Fruit fly (Drosophila melanogaster) whole organism, embryonic: Measurements from ENCODE around the gene CG11839.

ENCODE experiments used
- Atf3 ChIP-seq: fragments of 200-800 bp; sonication (Bioruptor generic); optimal IDR thresholded peaks from 3 replicates; lab custom pipeline; 2016; ENCODE audit warnings: missing biosample characterization, missing genetic modification characterization
- Atf6 ChIP-seq: fragments of 200-800 bp; sonication (Bioruptor generic); IDR thresholded peaks from 2 replicates; pipeline ENCODE4 v1.3.6; 2022; ENCODE audit warnings: missing biosample characterization, missing genetic modification characterization
- B-H2 ChIP-seq: fragments of 200-800 bp; sonication (Bioruptor generic); optimal IDR thresholded peaks from 2 replicates; lab custom pipeline; 2018; ENCODE audit warnings: missing biosample characterization, mild to moderate bottlenecking, missing genetic modification characterization
- CG10565 ChIP-seq: fragments of 200-800 bp; sonication (Bioruptor generic); optimal IDR thresholded peaks from 3 replicates; lab custom pipeline; 2016; ENCODE audit warnings: missing biosample characterization, mild to moderate bottlenecking, missing genetic modification characterization
- CG11695 ChIP-seq: fragments of 200-800 bp; sonication (Bioruptor generic); IDR thresholded peaks from 3 replicates; pipeline ENCODE4 v1.3.6; 2022; ENCODE audit warnings: missing biosample characterization, missing genetic modification characterization
- CG12299 ChIP-seq: fragments of 200-800 bp; sonication (Bioruptor generic); optimal IDR thresholded peaks from 2 replicates; lab custom pipeline; 2018; ENCODE audit warnings: missing biosample characterization, mild to moderate bottlenecking, missing genetic modification characterization
- CG13287 ChIP-seq: fragments of 200-800 bp; sonication (Bioruptor generic); IDR thresholded peaks from 2 replicates; pipeline ENCODE4 v1.3.6; 2022; ENCODE audit warnings: missing biosample characterization, missing genetic modification characterization; ENCODE audit not compliant: partially characterized antibody
- CG13894 ChIP-seq: fragments of 200-800 bp; sonication (Bioruptor generic); optimal IDR thresholded peaks from 3 replicates; lab custom pipeline; 2018; ENCODE audit warnings: missing biosample characterization, mild to moderate bottlenecking, missing genetic modification characterization, moderate library complexity
- CG14860 ChIP-seq: fragments of 200-800 bp; sonication (Bioruptor generic); IDR thresholded peaks from 3 replicates; pipeline ENCODE4 v1.3.6; 2022; ENCODE audit warnings: missing biosample characterization, missing genetic modification characterization; ENCODE audit not compliant: partially characterized antibody
- CG1603 ChIP-seq: fragments of 200-800 bp; sonication (Bioruptor generic); optimal IDR thresholded peaks from 2 replicates; lab custom pipeline; 2019; ENCODE audit warnings: missing biosample characterization, mild to moderate bottlenecking, missing genetic modification characterization, moderate library complexity
- CG17612 ChIP-seq: fragments of 200-800 bp; sonication (Bioruptor generic); IDR thresholded peaks from 2 replicates; pipeline ENCODE4 v1.3.6; 2022; ENCODE audit warnings: missing biosample characterization, missing genetic modification characterization
- CG17829 ChIP-seq: fragments of 200-800 bp; optimal IDR thresholded peaks from 2 replicates; lab custom pipeline; 2019; ENCODE audit warnings: missing biosample characterization, mild to moderate bottlenecking, missing genetic modification characterization, moderate library complexity
- CG18011 ChIP-seq: fragments of 200-800 bp; sonication (Bioruptor generic); optimal IDR thresholded peaks from 2 replicates; lab custom pipeline; 2017; ENCODE audit warnings: missing biosample characterization, missing genetic modification characterization, mild to moderate bottlenecking, moderate library complexity, missing genotype
- CG31365 ChIP-seq: fragments of 200-800 bp; sonication (Bioruptor generic); optimal IDR thresholded peaks from 2 replicates; lab custom pipeline; 2018; ENCODE audit warnings: missing biosample characterization, mild to moderate bottlenecking, missing genetic modification characterization
- CG33557 ChIP-seq: fragments of 200-800 bp; sonication (Bioruptor generic); optimal IDR thresholded peaks from 2 replicates; lab custom pipeline; 2019; ENCODE audit warnings: missing biosample characterization, mild to moderate bottlenecking, missing genetic modification characterization, moderate library complexity
- CG4328 ChIP-seq: fragments of 200-800 bp; sonication (Bioruptor generic); optimal IDR thresholded peaks from 3 replicates; lab custom pipeline; 2017; ENCODE audit warnings: missing biosample characterization, missing genetic modification reagents, missing genetic modification characterization
- CG4730 ChIP-seq: fragments of 200-800 bp; sonication (Bioruptor generic); IDR thresholded peaks from 2 replicates; pipeline ENCODE4 v1.3.6; 2022; ENCODE audit warnings: missing biosample characterization, missing genetic modification characterization
- CG5245 ChIP-seq: fragments of 200-800 bp; sonication (Bioruptor generic); optimal IDR thresholded peaks from 3 replicates; lab custom pipeline; 2016; ENCODE audit warnings: missing biosample characterization, missing genetic modification characterization
- CG6683 ChIP-seq: fragments of 200-800 bp; sonication (Bioruptor generic); optimal IDR thresholded peaks from 2 replicates; lab custom pipeline; 2017; ENCODE audit warnings: missing biosample characterization, mild to moderate bottlenecking, missing genetic modification characterization, missing genetic modification reagents
- CG7745 ChIP-seq: fragments of 200-800 bp; sonication (Bioruptor generic); optimal IDR thresholded peaks from 2 replicates; lab custom pipeline; 2018; ENCODE audit warnings: missing biosample characterization, mild to moderate bottlenecking, missing genetic modification characterization, moderate library complexity
- CG8388 ChIP-seq: fragments of 200-800 bp; sonication (Bioruptor generic); optimal IDR thresholded peaks from 2 replicates; lab custom pipeline; 2019; ENCODE audit warnings: missing biosample characterization, mild to moderate bottlenecking, missing genetic modification characterization, moderate library complexity
- CG9817 ChIP-seq: fragments of 200-800 bp; sonication (Bioruptor generic); optimal IDR thresholded peaks from 2 replicates; lab custom pipeline; 2018; ENCODE audit warnings: missing biosample characterization, mild to moderate bottlenecking, missing genetic modification characterization, moderate library complexity
- CHES-1-like ChIP-seq: fragments of 200-800 bp; sonication (Bioruptor generic); optimal IDR thresholded peaks from 2 replicates; lab custom pipeline; 2016; ENCODE audit warnings: missing biosample characterization, missing genetic modification characterization
- Doc2 ChIP-seq: fragments of 200-800 bp; sonication (Bioruptor generic); IDR thresholded peaks from 2 replicates; pipeline ENCODE4 v1.3.6; 2022; ENCODE audit warnings: missing biosample characterization, missing genetic modification characterization
- Dp ChIP-seq: fragments of 200-800 bp; sonication (Bioruptor generic); optimal IDR thresholded peaks from 2 replicates; lab custom pipeline; 2018; ENCODE audit warnings: missing biosample characterization, mild to moderate bottlenecking, missing genetic modification characterization, moderate library complexity
- E2f2 ChIP-seq: fragments of 200-800 bp; sonication (Bioruptor generic); IDR thresholded peaks from 2 replicates; pipeline ENCODE4 v1.3.6; 2022; ENCODE audit warnings: missing biosample characterization, missing genetic modification characterization
- GATAe ChIP-seq: fragments of 200-800 bp; sonication (Bioruptor generic); conservative IDR thresholded peaks from 2 replicates; pipeline ENCODE4 v1.3.6; 2022; ENCODE audit warnings: missing biosample characterization, missing genetic modification characterization
- HmgZ ChIP-seq: fragments of 200-800 bp; sonication (Bioruptor generic); optimal IDR thresholded peaks from 2 replicates; lab custom pipeline; 2018; ENCODE audit warnings: missing biosample characterization, mild to moderate bottlenecking, missing genetic modification characterization
- Jarid2 ChIP-seq: fragments of 200-800 bp; sonication (Bioruptor generic); optimal IDR thresholded peaks from 3 replicates; lab custom pipeline; 2017; ENCODE audit warnings: mild to moderate bottlenecking, missing biosample characterization, missing genetic modification reagents, missing genetic modification characterization
- MBD-R2 ChIP-seq: fragments of 200-800 bp; sonication (Bioruptor generic); IDR thresholded peaks from 2 replicates; pipeline ENCODE4 v1.3.6; 2022; ENCODE audit warnings: missing biosample characterization, missing genetic modification characterization
- Med ChIP-seq: fragments of 200-800 bp; sonication (Bioruptor generic); peaks from one replicate; lab custom pipeline; 2016; ENCODE audit warnings: missing biosample characterization, missing genetic modification characterization, mild to moderate bottlenecking, inconsistent platforms, moderate library complexity
- Sry-β ChIP-seq: fragments of 200-800 bp; sonication (Bioruptor generic); optimal IDR thresholded peaks from 2 replicates; lab custom pipeline; 2018; ENCODE audit warnings: missing biosample characterization, mild to moderate bottlenecking, missing genetic modification characterization, moderate library complexity
- TFAM ChIP-seq: fragments of 200-800 bp; sonication (Bioruptor generic); optimal IDR thresholded peaks from 2 replicates; lab custom pipeline; 2017; ENCODE audit warnings: missing biosample characterization, missing genetic modification characterization, inconsistent platforms
- Xbp1 ChIP-seq: fragments of 200-800 bp; sonication (Bioruptor generic); optimal IDR thresholded peaks from 3 replicates; lab custom pipeline; 2016; ENCODE audit warnings: missing biosample characterization, mild to moderate bottlenecking, missing genetic modification characterization
- ara ChIP-seq: fragments of 200-800 bp; sonication (Bioruptor generic); IDR thresholded peaks from 2 replicates; pipeline ENCODE4 v1.3.6; 2022; ENCODE audit warnings: missing biosample characterization, missing genetic modification characterization
- ato ChIP-seq: fragments of 200-800 bp; sonication (Bioruptor generic); IDR thresholded peaks from 2 replicates; pipeline ENCODE4 v1.3.6; 2022; ENCODE audit warnings: missing biosample characterization, missing genetic modification characterization; ENCODE audit not compliant: partially characterized antibody
- bcd ChIP-seq: fragments of 200-800 bp; sonication (Bioruptor generic); optimal IDR thresholded peaks from 2 replicates; lab custom pipeline; 2017; ENCODE audit warnings: missing biosample characterization, mild to moderate bottlenecking, missing genetic modification characterization
- cg ChIP-seq: fragments of 200-800 bp; sonication (Bioruptor generic); optimal IDR thresholded peaks from 3 replicates; lab custom pipeline; 2019; ENCODE audit warnings: missing biosample characterization, mild to moderate bottlenecking, missing genetic modification characterization, moderate library complexity
- croc ChIP-seq: fragments of 200-800 bp; sonication (Bioruptor generic); conservative IDR thresholded peaks from 3 replicates; pipeline ENCODE4 v1.3.6; 2022; ENCODE audit warnings: missing biosample characterization, missing genetic modification characterization
- eve ChIP-seq, 2 experiments: fragments of >200 bp; optimal IDR thresholded peaks; 2 replicates each; lab custom pipeline; 2017; ENCODE audit warnings: missing biosample characterization in 2 of 2, missing genetic modification characterization in 2 of 2
- fru ChIP-seq: fragments of >200 bp; optimal IDR thresholded peaks from 2 replicates; lab custom pipeline; 2017
- her ChIP-seq: fragments of 200-800 bp; sonication (Bioruptor generic); optimal IDR thresholded peaks from 2 replicates; lab custom pipeline; 2016; ENCODE audit warnings: missing biosample characterization, missing genetic modification characterization
- hkb ChIP-seq, 2 experiments: fragments of 200-800 bp in 1 of 2; fragments of >200 bp in 1 of 2; sonication (Bioruptor generic) in 1 of 2; IDR thresholded peaks in 1 of 2; optimal IDR thresholded peaks in 1 of 2; 2 replicates each; pipeline versions ENCODE4 v1.3.6 to Lab custom; 2017 to 2022; ENCODE audit warnings: missing biosample characterization in 1 of 2, missing genetic modification characterization in 1 of 2
- kah ChIP-seq: fragments of 200-800 bp; sonication (Bioruptor generic); optimal IDR thresholded peaks from 2 replicates; lab custom pipeline; 2018; ENCODE audit warnings: missing biosample characterization, mild to moderate bottlenecking, missing genetic modification characterization
- p53 ChIP-seq: fragments of 200-800 bp; sonication (Bioruptor generic); optimal IDR thresholded peaks from 2 replicates; lab custom pipeline; 2016; ENCODE audit warnings: missing biosample characterization, missing genetic modification characterization
- slbo ChIP-seq: fragments of 200-800 bp; sonication (Bioruptor generic); IDR thresholded peaks from 2 replicates; pipeline ENCODE4 v1.3.6; 2022; ENCODE audit warnings: missing biosample characterization, missing genetic modification characterization
- stwl ChIP-seq: fragments of 200-800 bp; sonication (Bioruptor generic); optimal IDR thresholded peaks from 3 replicates; lab custom pipeline; 2018; ENCODE audit warnings: missing biosample characterization, mild to moderate bottlenecking, missing genetic modification characterization, moderate library complexity
- tgo ChIP-seq: fragments of 200-800 bp; sonication (Bioruptor generic); IDR thresholded peaks from 3 replicates; pipeline ENCODE4 v1.3.6; 2022; ENCODE audit warnings: missing biosample characterization, missing genetic modification characterization
- unpg ChIP-seq: fragments of 200-800 bp; sonication (Bioruptor generic); optimal IDR thresholded peaks from 3 replicates; lab custom pipeline; 2018; ENCODE audit warnings: missing biosample characterization, mild to moderate bottlenecking, missing genetic modification characterization, moderate library complexity
- vvl ChIP-seq: fragments of 200-800 bp; sonication (Bioruptor generic); IDR thresholded peaks from 2 replicates; pipeline ENCODE4 v1.3.6; 2022; ENCODE audit warnings: missing biosample characterization, missing genetic modification characterization
- wdn ChIP-seq: fragments of 200-800 bp; sonication (Bioruptor generic); IDR thresholded peaks from 2 replicates; pipeline ENCODE4 v1.3.6; 2022; ENCODE audit warnings: missing biosample characterization, missing genetic modification characterization

The CG11839 gene

DNA sequence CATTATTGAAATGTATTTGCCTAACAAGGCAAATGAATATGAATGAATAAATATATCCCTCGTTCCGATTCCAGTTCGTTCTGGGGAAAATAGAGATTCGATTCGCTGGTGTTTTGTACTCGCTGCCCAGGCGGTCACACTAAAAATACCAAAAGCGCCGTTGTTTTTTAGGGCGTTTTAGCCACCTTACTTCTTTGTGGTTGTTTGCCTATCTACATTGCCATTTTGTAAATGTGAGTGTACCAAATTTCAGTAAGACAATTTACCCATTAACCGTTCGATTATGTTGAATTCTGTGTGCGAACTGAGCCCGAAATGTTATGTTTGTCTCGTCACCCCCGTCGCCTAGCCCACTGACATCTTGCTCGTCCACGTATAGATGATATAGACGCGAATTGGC is 27.8 kb downstream of the CG11839 start, which contains the start of the genes CG33095 and CG33096 (continued):
- TF ChIP-seq Dp (GFP tag; lab: Kevin White, UChicago) (peak; percentile 27), CHES-1-like (GFP tag; lab: Kevin White, UChicago) (no peak), fru (lab: Kevin White, UChicago) (no peak), hkb (optimal IDR thresholded peaks at IDR 0.05; lab: Kevin White, UChicago) (peak; percentile 31), hkb (GFP tag; IDR thresholded peaks at IDR 0.05; lab: Robert Waterston, UW) (no peak), wdn (no peak), CG17829 (tag; lab: Kevin White, UChicago) (no peak), CG6683 (GFP tag; lab: Kevin White, UChicago) (no peak), CG13287 (GFP tag; lab: Robert Waterston, UW) (peak; percentile 28; the same call in 1 of the 2 replicates), slbo (GFP tag; lab: Robert Waterston, UW) (no peak), CG12299 (no peak), CG18011 (GFP tag; lab: Kevin White, UChicago) (no peak), CG31365 (tag; lab: Kevin White, UChicago) (no peak), CG4730 (no peak), B-H2 (GFP tag; lab: Kevin White, UChicago) (no peak), CG14860 (no peak), p53 (GFP tag; lab: Kevin White, UChicago) (no peak), GATAe (no peak), eve (GFP tag; optimal IDR thresholded peaks at IDR 0.05; lab: Kevin White, UChicago) (no peak), CG4328 (GFP tag; lab: Kevin White, UChicago) (no peak), Xbp1 (GFP tag; lab: Kevin White, UChicago) (no peak), CG10565 (GFP tag; lab: Kevin White, UChicago) (no peak), TFAM (GFP tag; lab: Kevin White, UChicago) (no peak), Jarid2 (peak; percentile 21), Doc2 (GFP tag; lab: Robert Waterston, UW) (no peak), MBD-R2 (GFP tag; lab: Robert Waterston, UW) (peak; percentile 83), HmgZ (tag; lab: Kevin White, UChicago) (peak; percentile 68), Atf6 (no peak), Med (GFP tag; lab: Kevin White, UChicago) (peak; percentile 77), kah (GFP tag; lab: Kevin White, UChicago) (no peak), her (GFP tag; lab: Kevin White, UChicago) (no peak), E2f2 (GFP tag; lab: Robert Waterston, UW) (peak; percentile 21; the same call in 1 of the 2 replicates), CG13894 (tag; lab: Kevin White, UChicago) (no peak), CG1603 (tag; lab: Kevin White, UChicago) (peak; percentile 84), CG9817 (no peak), Sry-β (GFP tag; lab: Kevin White, UChicago) (no peak), ato (GFP tag; lab: Robert Waterston, UW) (no peak), CG8388 (GFP tag; lab: Kevin White, UChicago) (no peak), tgo (GFP tag; lab: Robert Waterston, UW) (no peak), CG7745 (tag; lab: Kevin White, UChicago) (no peak), CG5245 (GFP tag; lab: Kevin White, UChicago) (no peak), CG17612 (GFP tag; lab: Robert Waterston, UW) (no peak), vvl (GFP tag; lab: Robert Waterston, UW) (no peak), stwl (tag; lab: Kevin White, UChicago) (peak; percentile 84), cg (peak; percentile 71), ara (GFP tag; lab: Robert Waterston, UW) (no peak), Atf3 (GFP tag; lab: Kevin White, UChicago) (no peak), CG11695 (GFP tag; lab: Robert Waterston, UW) (0 out of 3 replicates have a peak, but pooled peaks have one; percentile 10), unpg (GFP tag; lab: Kevin White, UChicago) (no peak), croc (GFP tag; lab: Robert Waterston, UW) (no peak), bcd (GFP tag; lab: Kevin White, UChicago) (no peak), CG33557 (no peak)
